Worm (Caenorhabditis elegans) whole organism, mixed stage, embryonic: ENCODE results near the gene acer-1.

ENCODE experiments used
- M03D4.4 ChIP-seq: sonication (generic microtip); optimal IDR thresholded peaks from 2 replicates; lab custom pipeline; 2017; ENCODE audit warnings: mild to moderate bottlenecking, missing genetic modification characterization, missing compliant biosample characterization
- bed-3 ChIP-seq: fragments of 200-800 bp; sonication (Bioruptor generic); optimal IDR thresholded peaks from 3 replicates; lab custom pipeline; 2018; ENCODE audit warnings: mild to moderate bottlenecking, missing genetic modification characterization, moderate library complexity, missing compliant biosample characterization
- blmp-1 ChIP-seq: fragments of 150-350 bp; optimal IDR thresholded peaks from 2 replicates; lab custom pipeline; 2014; ENCODE audit warnings: missing biosample characterization, missing genetic modification characterization
- ceh-39 ChIP-seq: fragments of 150-350 bp; optimal IDR thresholded peaks from 2 replicates; lab custom pipeline; 2014; ENCODE audit warnings: missing biosample characterization, missing genetic modification characterization
- ceh-43 ChIP-seq: fragments of 200-800 bp; sonication (Bioruptor generic); optimal IDR thresholded peaks from 2 replicates; lab custom pipeline; 2018; ENCODE audit warnings: mild to moderate bottlenecking, missing genetic modification characterization, moderate library complexity, missing compliant biosample characterization
- ceh-83 ChIP-seq: fragments of 200-800 bp; sonication (Bioruptor generic); optimal IDR thresholded peaks from 2 replicates; lab custom pipeline; 2018; ENCODE audit warnings: mild to moderate bottlenecking, missing genetic modification characterization, missing compliant biosample characterization
- ces-1 ChIP-seq: fragments of 150-350 bp; optimal IDR thresholded peaks from 2 replicates; lab custom pipeline; 2014; ENCODE audit warnings: missing biosample characterization, missing genetic modification reagents, missing genetic modification characterization
- cnd-1 ChIP-seq: fragments of 200-800 bp; sonication (Bioruptor generic); optimal IDR thresholded peaks from 2 replicates; lab custom pipeline; 2018; ENCODE audit warnings: mild to moderate bottlenecking, missing genetic modification characterization, missing compliant biosample characterization
- drap-1 ChIP-seq: fragments of 200-800 bp; sonication (Bioruptor generic); optimal IDR thresholded peaks from 3 replicates; lab custom pipeline; 2018; ENCODE audit warnings: mild to moderate bottlenecking, missing genetic modification characterization, missing compliant biosample characterization
- elt-1 ChIP-seq: sonication (generic microtip); optimal IDR thresholded peaks from 2 replicates; lab custom pipeline; 2017; ENCODE audit warnings: missing genetic modification characterization, mild to moderate bottlenecking, missing compliant biosample characterization, antibody characterized with exemption, moderate library complexity, borderline replicate concordance; ENCODE audit not compliant: insufficient read depth
- elt-3 ChIP-seq: fragments of 150-350 bp; optimal IDR thresholded peaks from 2 replicates; lab custom pipeline; 2014; ENCODE audit warnings: missing biosample characterization, missing genetic modification characterization
- flh-1 ChIP-seq: fragments of 200-800 bp; sonication (Bioruptor generic); optimal IDR thresholded peaks from 2 replicates; lab custom pipeline; 2018; ENCODE audit warnings: mild to moderate bottlenecking, missing genetic modification characterization, moderate library complexity, missing compliant biosample characterization
- ham-2 ChIP-seq: fragments of 200-800 bp; sonication (Bioruptor generic); optimal IDR thresholded peaks from 2 replicates; lab custom pipeline; 2018; ENCODE audit warnings: mild to moderate bottlenecking, missing genetic modification characterization, missing compliant biosample characterization
- hlh-1 ChIP-seq: fragments of 150-350 bp; optimal IDR thresholded peaks from 2 replicates; lab custom pipeline; 2014; ENCODE audit warnings: missing biosample characterization, missing genetic modification reagents, missing genetic modification characterization
- lin-13 ChIP-seq: fragments of 150-350 bp; optimal IDR thresholded peaks from 2 replicates; lab custom pipeline; 2014; ENCODE audit warnings: missing biosample characterization, missing genetic modification characterization
- lin-32 ChIP-seq: fragments of 200-800 bp; sonication (Bioruptor generic); optimal IDR thresholded peaks from 2 replicates; lab custom pipeline; 2018; ENCODE audit warnings: mild to moderate bottlenecking, missing genetic modification characterization, missing compliant biosample characterization
- lsy-2 ChIP-seq: fragments of 150-350 bp; optimal IDR thresholded peaks from 2 replicates; lab custom pipeline; 2014; ENCODE audit warnings: missing biosample characterization, missing genetic modification characterization
- mab-5 ChIP-seq: fragments of 150-350 bp; optimal IDR thresholded peaks from 2 replicates; lab custom pipeline; 2014; ENCODE audit warnings: missing biosample characterization, missing genetic modification characterization
- mep-1 ChIP-seq: fragments of 150-350 bp; optimal IDR thresholded peaks from 2 replicates; lab custom pipeline; 2017; ENCODE audit warnings: missing biosample characterization, missing genetic modification reagents, missing genetic modification characterization, inconsistent platforms
- mls-2 ChIP-seq: sonication (generic microtip); optimal IDR thresholded peaks from 2 replicates; lab custom pipeline; 2016; ENCODE audit warnings: mild to moderate bottlenecking, missing genetic modification characterization, moderate library complexity, missing compliant biosample characterization
- nhr-12 ChIP-seq: fragments of 150-350 bp; optimal IDR thresholded peaks from 2 replicates; lab custom pipeline; 2014; ENCODE audit warnings: missing biosample characterization, missing genetic modification characterization
- nhr-2 ChIP-seq: fragments of 150-350 bp; optimal IDR thresholded peaks from 2 replicates; lab custom pipeline; 2014; ENCODE audit warnings: missing biosample characterization, missing genetic modification characterization
- nhr-28 ChIP-seq: fragments of 150-350 bp; optimal IDR thresholded peaks from 2 replicates; lab custom pipeline; 2014; ENCODE audit warnings: missing biosample characterization, missing genetic modification characterization
- nhr-76 ChIP-seq: sonication (generic microtip); optimal IDR thresholded peaks from 2 replicates; lab custom pipeline; 2017; ENCODE audit warnings: missing biosample characterization, missing genetic modification characterization
- pha-4 ChIP-seq: fragments of 150-350 bp; optimal IDR thresholded peaks from 2 replicates; lab custom pipeline; 2018; ENCODE audit warnings: missing biosample characterization, missing genetic modification reagents, missing genetic modification characterization
- sem-2 ChIP-seq: fragments of 200-800 bp; sonication (Bioruptor generic); optimal IDR thresholded peaks from 2 replicates; lab custom pipeline; 2018; ENCODE audit warnings: mild to moderate bottlenecking, missing genetic modification characterization, missing compliant biosample characterization
- snpc-4 ChIP-seq: fragments of 150-350 bp; optimal IDR thresholded peaks from 2 replicates; lab custom pipeline; 2014; ENCODE audit warnings: missing biosample characterization, missing genetic modification characterization
- sptf-1 ChIP-seq: sonication (generic microtip); optimal IDR thresholded peaks from 2 replicates; lab custom pipeline; 2017; ENCODE audit warnings: mild to moderate bottlenecking, missing genetic modification characterization, moderate library complexity, missing compliant biosample characterization
- tbx-8 ChIP-seq: fragments of 200-800 bp; sonication (Bioruptor generic); optimal IDR thresholded peaks from 2 replicates; lab custom pipeline; 2018; ENCODE audit warnings: mild to moderate bottlenecking, missing genetic modification characterization, moderate library complexity, missing compliant biosample characterization
- unc-120 ChIP-seq: sonication (generic microtip); optimal IDR thresholded peaks from 2 replicates; lab custom pipeline; 2017; ENCODE audit warnings: missing genetic modification characterization, missing compliant biosample characterization; ENCODE audit not compliant: poor library complexity, severe bottlenecking
- unc-39 ChIP-seq: fragments of 150-350 bp; optimal IDR thresholded peaks from 2 replicates; lab custom pipeline; 2014; ENCODE audit warnings: missing biosample characterization, missing genetic modification characterization
- unc-62 ChIP-seq: fragments of 150-350 bp; optimal IDR thresholded peaks from 2 replicates; lab custom pipeline; 2014; ENCODE audit warnings: missing biosample characterization, missing genetic modification reagents, missing genetic modification characterization
- zip-8 ChIP-seq: fragments of 150-350 bp; optimal IDR thresholded peaks from 2 replicates; lab custom pipeline; 2014; ENCODE audit warnings: missing biosample characterization, missing genetic modification characterization
- ztf-11 ChIP-seq: fragments of 150-350 bp; optimal IDR thresholded peaks from 2 replicates; lab custom pipeline; 2014; ENCODE audit warnings: missing biosample characterization, missing genetic modification characterization

Gene acer-1

ce11 chrII:6851938-6852337, 38.3 kb downstream of the acer-1 start, which contains the start of gene C04A2.15:
Gene C04A2.15, plus strand, starts transcription at chrII:6852236.
- TF ChIP-seq lsy-2 (tag; lab: Kevin White, UChicago) = no peak
- no peak for TF ChIP-seq mep-1 (tag; lab: Kevin White, UChicago)
- no peak for TF ChIP-seq lin-13 (tag; lab: Kevin White, UChicago)
- TF ChIP-seq drap-1 (GFP tag; lab: Kevin White, UChicago) = no peak
- TF ChIP-seq pha-4 (tag; lab: Kevin White, UChicago) = no peak
- TF ChIP-seq blmp-1 (tag; lab: Kevin White, UChicago) = no peak
- no peak for TF ChIP-seq hlh-1

ce11 chrII:6849308-6849707, 40.9 kb downstream of the acer-1 start:
- TF ChIP-seq hlh-1 (peak; percentile 59), mls-2 (no peak)

ce11 chrII:6847917-6848379, 42.3 kb downstream of the acer-1 start, which contains the start of gene tbc-6:
Gene tbc-6, plus strand, starts transcription at chrII:6848124.
- no peak for TF ChIP-seq mls-2
- no peak for TF ChIP-seq hlh-1
- no peak for TF ChIP-seq nhr-28
- TF ChIP-seq unc-62 = peak; percentile 87
- no peak for TF ChIP-seq unc-39
- no peak for TF ChIP-seq nhr-12 (tag; lab: Kevin White, UChicago)
- peak; percentile 11 for TF ChIP-seq nhr-2 (tag; lab: Kevin White, UChicago)
- TF ChIP-seq blmp-1 (tag; lab: Kevin White, UChicago) = peak; percentile 46
- no peak for TF ChIP-seq elt-1 (tag; lab: Kevin White, UChicago)
- no peak for TF ChIP-seq nhr-76 (tag; lab: Kevin White, UChicago)
- peak; percentile 39 for TF ChIP-seq ces-1 (GFP tag; lab: Kevin White, UChicago)
- peak; percentile 12 for TF ChIP-seq mab-5 (tag; lab: Kevin White, UChicago)
- no peak for TF ChIP-seq ceh-83 (GFP tag; lab: Kevin White, UChicago)
- TF ChIP-seq cnd-1 (tag; lab: Kevin White, UChicago) = no peak
- no peak for TF ChIP-seq lin-32 (GFP tag; lab: Kevin White, UChicago)
- TF ChIP-seq ztf-11 (tag; lab: Kevin White, UChicago) = no peak
- peak; percentile 3 for TF ChIP-seq lsy-2 (tag; lab: Kevin White, UChicago)

ce11 chrII:6846723-6847122, 43.5 kb downstream of the acer-1 start:
- peak; percentile 13 for TF ChIP-seq lin-32 (GFP tag; lab: Kevin White, UChicago)
- no peak for TF ChIP-seq mab-5 (tag; lab: Kevin White, UChicago)
- no peak for TF ChIP-seq zip-8
- TF ChIP-seq ceh-83 (GFP tag; lab: Kevin White, UChicago) = peak; percentile 33
- TF ChIP-seq mls-2 = no peak

ce11 chrII:6845006-6845459, 45.2 kb downstream of the acer-1 start:
- TF ChIP-seq lsy-2 (tag; lab: Kevin White, UChicago) (no peak), nhr-2 (tag; lab: Kevin White, UChicago) (no peak), flh-1 (GFP tag; lab: Kevin White, UChicago) (no peak), nhr-28 (no peak), ceh-43 (GFP tag; lab: Kevin White, UChicago) (no peak), snpc-4 (tag; lab: Kevin White, UChicago) (no peak), drap-1 (GFP tag; lab: Kevin White, UChicago) (no peak), lin-13 (tag; lab: Kevin White, UChicago) (no peak), ceh-83 (GFP tag; lab: Kevin White, UChicago) (no peak), mab-5 (tag; lab: Kevin White, UChicago) (no peak), mls-2 (no peak), nhr-12 (tag; lab: Kevin White, UChicago) (no peak), ces-1 (GFP tag; lab: Kevin White, UChicago) (no peak), M03D4.4 (no peak)
- TF ChIP-seq, all 35 proteins: peak for 0

- TF ChIP-seq hlh-1 (no peak), sptf-1 (tag; lab: Kevin White, UChicago) (no peak), ceh-39 (peak; percentile 17), blmp-1 (tag; lab: Kevin White, UChicago) (no peak), unc-120 (no peak), tbx-8 (no peak), ham-2 (GFP tag; lab: Kevin White, UChicago) (no peak), drap-1 (GFP tag; lab: Kevin White, UChicago) (no peak), elt-3 (tag; lab: Kevin White, UChicago) (no peak), mep-1 (tag; lab: Kevin White, UChicago) (no peak), sem-2 (GFP tag; lab: Kevin White, UChicago) (peak; percentile 24), ztf-11 (tag; lab: Kevin White, UChicago) (peak; percentile 31), snpc-4 (tag; lab: Kevin White, UChicago) (no peak), ceh-43 (GFP tag; lab: Kevin White, UChicago) (no peak), bed-3 (GFP tag; lab: Kevin White, UChicago) (no peak), zip-8 (peak; percentile 89), lsy-2 (tag; lab: Kevin White, UChicago) (no peak), mls-2 (no peak), ces-1 (GFP tag; lab: Kevin White, UChicago) (peak; percentile 97), nhr-12 (tag; lab: Kevin White, UChicago) (peak; percentile 2), unc-62 (no peak), M03D4.4 (no peak), cnd-1 (tag; lab: Kevin White, UChicago) (no peak), nhr-2 (tag; lab: Kevin White, UChicago) (peak; percentile 34), nhr-28 (no peak)
Measured at ce11 chrII:6844227-6845005, 45.8 kb downstream of the acer-1 start.
